Worm (Caenorhabditis elegans) whole organism, L1 larva: Measurements from ENCODE around the gene T28A11.16.

Source experiments
- elt-3 ChIP-seq, 6 experiments: fragments of 150-350 bp in 1 of 6; sonication (generic microtip); optimal IDR thresholded peaks; 2 replicates each; lab custom pipeline; 2017 to 2018; ENCODE audit warnings: missing biosample characterization in 6 of 6, missing genetic modification characterization in 6 of 6, inconsistent platforms in 1 of 6
- grh-1 ChIP-seq: fragments of 200-800 bp; sonication (Bioruptor generic); IDR thresholded peaks from 2 replicates; pipeline ENCODE4 v1.3.6; 2022; ENCODE audit warnings: missing genetic modification reagents, missing genetic modification characterization, missing compliant biosample characterization
- isw-1 ChIP-seq: fragments of 200-800 bp; sonication (Bioruptor generic); IDR thresholded peaks from 2 replicates; pipeline ENCODE4 v1.3.6; 2022; ENCODE audit warnings: missing genetic modification characterization, missing compliant biosample characterization
- pqm-1 ChIP-seq: sonication (generic microtip); optimal IDR thresholded peaks from 3 replicates; lab custom pipeline; 2017; ENCODE audit warnings: missing biosample characterization, missing genetic modification characterization
- unc-130 ChIP-seq: fragments of 150-350 bp; optimal IDR thresholded peaks from 2 replicates; lab custom pipeline; 2017; ENCODE audit warnings: missing biosample characterization, missing genetic modification characterization, inconsistent platforms

ce11 chrV:3287330-3287729 lies 28.3 kb upstream of the T28A11.16 start, which contains the start of gene F35F10.7:
- no peak for TF ChIP-seq pqm-1
- TF ChIP-seq elt-3 (tag; optimal IDR thresholded peaks at IDR 0.05; lab: Kevin White, UChicago): no peak
- no peak for TF ChIP-seq isw-1 (GFP tag; lab: Robert Waterston, UW)
- TF ChIP-seq unc-130: no peak
- no peak for TF ChIP-seq grh-1
